Worm (Caenorhabditis elegans) whole organism, L4 larva: Measurements from ENCODE around the gene col-97.

Source experiments
- egl-27 ChIP-seq: sonication (generic microtip); optimal IDR thresholded peaks from 3 replicates; lab custom pipeline; 2017; ENCODE audit warnings: missing biosample characterization, missing genetic modification reagents, missing genetic modification characterization
- fos-1 ChIP-seq: fragments of 150-350 bp; optimal IDR thresholded peaks from 2 replicates; lab custom pipeline; 2014; ENCODE audit warnings: missing biosample characterization, missing genetic modification characterization
- hlh-11 ChIP-seq: fragments of 200-800 bp; sonication (Bioruptor generic); optimal IDR thresholded peaks from 2 replicates; lab custom pipeline; 2018; ENCODE audit warnings: mild to moderate bottlenecking, missing genetic modification characterization, missing compliant biosample characterization
- lsy-2 ChIP-seq, 2 experiments: fragments of 150-350 bp in 1 of 2; sonication (generic microtip) in 1 of 2; optimal IDR thresholded peaks; 2 replicates each; lab custom pipeline; 2014 to 2017; ENCODE audit warnings: missing biosample characterization in 2 of 2, missing genetic modification characterization in 2 of 2
- mdl-1 ChIP-seq, 2 experiments: fragments of 150-350 bp in 1 of 2; sonication (generic microtip) in 1 of 2; optimal IDR thresholded peaks; 2 replicates each; lab custom pipeline; 2014 to 2017; ENCODE audit warnings: missing biosample characterization in 2 of 2, missing genetic modification characterization in 2 of 2
- nhr-11 ChIP-seq: fragments of 150-350 bp; optimal IDR thresholded peaks from 2 replicates; lab custom pipeline; 2014; ENCODE audit warnings: missing biosample characterization, missing genetic modification characterization
- nhr-28 ChIP-seq: fragments of 150-350 bp; optimal IDR thresholded peaks from 2 replicates; lab custom pipeline; 2014; ENCODE audit warnings: missing biosample characterization, missing genetic modification characterization

- TF ChIP-seq mdl-1 (tag; optimal IDR thresholded peaks at IDR 0.05; lab: Kevin White, UChicago): peak in 1 of 2 experiments; percentile 30
- no peak for TF ChIP-seq fos-1
- TF ChIP-seq nhr-28 (tag; lab: Kevin White, UChicago): no peak
- peak in 1 of 2 experiments; percentile 64 for TF ChIP-seq lsy-2 (tag; optimal IDR thresholded peaks at IDR 0.05; lab: Kevin White, UChicago)
- no peak for TF ChIP-seq nhr-11 (tag; lab: Kevin White, UChicago)
- TF ChIP-seq hlh-11 (tag; lab: Kevin White, UChicago): peak; percentile 54
- TF ChIP-seq egl-27 (tag; lab: Kevin White, UChicago): no peak
Measured at ce11 chrIII:13015754-13016317, 22.3 kb upstream of the col-97 start.
